Worm (Caenorhabditis elegans) whole organism, midembryonic: ENCODE measurements around the gene inx-11.

Experiments used
- T22C8.4 ChIP-seq: fragments of 200-800 bp; sonication (Bioruptor generic); IDR thresholded peaks from 2 replicates; pipeline ENCODE4 v1.3.6; 2022; ENCODE audit warnings: missing genetic modification characterization, missing compliant biosample characterization
- cog-1 ChIP-seq: sonication (generic microtip); optimal IDR thresholded peaks from 2 replicates; lab custom pipeline; 2016; ENCODE audit warnings: missing genetic modification characterization, missing compliant biosample characterization
- flt-1 ChIP-seq: fragments of 200-800 bp; sonication (Bioruptor generic); IDR thresholded peaks from 2 replicates; pipeline ENCODE4 v1.3.6; 2022; ENCODE audit warnings: missing genetic modification characterization, missing compliant biosample characterization
- klf-2 ChIP-seq: fragments of 200-800 bp; sonication (Bioruptor generic); conservative IDR thresholded peaks from 2 replicates; pipeline ENCODE4 v1.3.6; 2022; ENCODE audit warnings: missing genetic modification reagents, missing genetic modification characterization, missing compliant biosample characterization
- med-1 ChIP-seq: sonication (generic microtip); optimal IDR thresholded peaks from 2 replicates; lab custom pipeline; 2017; ENCODE audit warnings: missing genetic modification characterization, mild to moderate bottlenecking, missing compliant biosample characterization, antibody characterized with exemption, missing genetic modification reagents; ENCODE audit not compliant: insufficient read depth
- ref-1 ChIP-seq: fragments of 200-800 bp; sonication (Bioruptor generic); conservative IDR thresholded peaks from 2 replicates; pipeline ENCODE4 v1.3.6; 2022; ENCODE audit warnings: missing genetic modification reagents, missing genetic modification characterization, missing compliant biosample characterization
- tab-1 ChIP-seq: fragments of 200-800 bp; sonication (Bioruptor generic); IDR thresholded peaks from 2 replicates; pipeline ENCODE4 v1.3.6; 2022; ENCODE audit warnings: missing genetic modification characterization, missing compliant biosample characterization
- ztf-23 ChIP-seq: fragments of 200-800 bp; sonication (Bioruptor generic); IDR thresholded peaks from 2 replicates; pipeline ENCODE4 v1.3.6; 2022; ENCODE audit warnings: missing genetic modification reagents, missing genetic modification characterization, missing compliant biosample characterization
- ztf-29 ChIP-seq: fragments of 200-800 bp; sonication (Bioruptor generic); IDR thresholded peaks from 2 replicates; pipeline ENCODE4 v1.3.6; 2022; ENCODE audit warnings: missing genetic modification reagents, missing genetic modification characterization, missing compliant biosample characterization

Gene inx-11

DNA sequence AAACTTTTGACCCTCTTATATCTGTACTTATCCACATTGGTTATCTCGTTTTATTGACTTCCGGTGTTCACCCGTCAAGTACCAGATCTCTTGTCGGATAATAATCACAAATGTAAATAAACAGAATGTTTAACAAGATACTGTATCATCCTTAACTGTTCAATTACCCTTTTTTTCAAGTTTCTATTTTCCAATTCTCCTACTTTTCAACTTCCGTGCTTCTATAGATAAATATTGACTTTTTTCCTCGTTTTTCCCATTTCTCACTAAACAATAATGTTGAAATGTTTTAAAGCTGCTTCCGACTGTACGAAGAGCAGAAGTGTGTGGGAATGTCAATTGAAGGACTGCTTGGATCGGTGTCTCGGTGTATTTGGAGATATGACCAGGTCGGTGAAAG, at the start of gene inx-11:
inx-11 (plus strand) TSS at position 301 of the 400 bp plus-strand sequence.
- TF ChIP-seq T22C8.4 (GFP tag; lab: Robert Waterston, UW) (no peak), klf-2 (GFP tag; lab: Robert Waterston, UW) (no peak), tab-1 (GFP tag; lab: Robert Waterston, UW) (no peak), ztf-23 (GFP tag; lab: Robert Waterston, UW) (no peak), cog-1 (no peak), ref-1 (GFP tag; lab: Robert Waterston, UW) (no peak), med-1 (GFP tag; lab: Kevin White, UChicago) (no peak), ztf-29 (no peak), flt-1 (GFP tag; lab: Robert Waterston, UW) (no peak)

DNA sequence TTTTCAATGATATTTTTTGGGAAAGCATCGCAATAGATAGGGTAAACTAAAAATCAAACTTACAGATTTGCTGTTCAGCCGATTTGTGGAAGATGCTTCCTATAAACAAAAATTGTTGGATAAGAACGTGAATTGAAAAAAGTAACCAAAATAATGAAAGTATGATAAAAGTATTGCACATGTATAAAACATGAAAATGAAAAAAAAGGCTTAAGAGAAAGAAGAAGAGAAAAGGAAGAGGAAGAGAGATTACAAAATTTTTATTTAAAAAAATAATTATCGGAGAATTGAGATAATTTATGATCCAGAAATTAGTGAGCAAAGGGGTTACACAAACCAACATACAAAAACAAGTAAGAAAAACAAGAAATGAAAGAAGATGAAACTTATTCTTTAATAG, 45.6 kb upstream of the inx-11 start, which contains the start of gene pals-37:
pals-37 (minus strand) TSS at position 101 of the 400 bp plus-strand sequence.
- TF ChIP-seq T22C8.4 (GFP tag; lab: Robert Waterston, UW) (no peak), flt-1 (GFP tag; lab: Robert Waterston, UW) (no peak), ztf-29 (no peak), cog-1 (no peak), med-1 (GFP tag; lab: Kevin White, UChicago) (no peak), klf-2 (GFP tag; lab: Robert Waterston, UW) (no peak), ztf-23 (GFP tag; lab: Robert Waterston, UW) (no peak), ref-1 (GFP tag; lab: Robert Waterston, UW) (no peak), tab-1 (GFP tag; lab: Robert Waterston, UW) (no peak)

DNA sequence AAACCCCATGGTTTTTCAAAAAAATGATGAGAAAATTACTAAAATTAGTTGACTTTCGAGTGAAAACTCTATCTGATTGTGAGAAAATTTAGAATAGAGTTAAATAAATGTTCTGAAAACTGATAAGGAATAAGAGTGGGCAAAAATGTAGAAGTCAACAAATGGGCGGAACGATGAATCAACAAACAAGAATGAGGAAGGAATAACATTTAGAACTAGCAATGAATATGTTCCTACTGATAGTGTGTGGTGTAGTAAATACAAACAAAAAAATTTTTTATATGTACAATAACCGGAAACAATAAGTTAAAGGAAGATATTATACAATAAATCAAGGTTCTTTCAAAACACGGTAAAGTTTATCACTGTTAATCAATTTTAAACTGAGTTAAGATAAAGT, 43.3 kb upstream of the inx-11 start, which contains the start of gene pals-39:
pals-39 (minus strand) TSS at position 101 of the 400 bp plus-strand sequence.
- no peak for TF ChIP-seq flt-1 (GFP tag; lab: Robert Waterston, UW)
- TF ChIP-seq klf-2 (GFP tag; lab: Robert Waterston, UW), result no peak
- no peak for TF ChIP-seq ztf-23 (GFP tag; lab: Robert Waterston, UW)
- no peak for TF ChIP-seq cog-1
- no peak for TF ChIP-seq med-1 (GFP tag; lab: Kevin White, UChicago)
- TF ChIP-seq ztf-29, result no peak
- TF ChIP-seq ref-1 (GFP tag; lab: Robert Waterston, UW), result no peak
- no peak for TF ChIP-seq tab-1 (GFP tag; lab: Robert Waterston, UW)
- TF ChIP-seq T22C8.4 (GFP tag; lab: Robert Waterston, UW), result no peak

DNA sequence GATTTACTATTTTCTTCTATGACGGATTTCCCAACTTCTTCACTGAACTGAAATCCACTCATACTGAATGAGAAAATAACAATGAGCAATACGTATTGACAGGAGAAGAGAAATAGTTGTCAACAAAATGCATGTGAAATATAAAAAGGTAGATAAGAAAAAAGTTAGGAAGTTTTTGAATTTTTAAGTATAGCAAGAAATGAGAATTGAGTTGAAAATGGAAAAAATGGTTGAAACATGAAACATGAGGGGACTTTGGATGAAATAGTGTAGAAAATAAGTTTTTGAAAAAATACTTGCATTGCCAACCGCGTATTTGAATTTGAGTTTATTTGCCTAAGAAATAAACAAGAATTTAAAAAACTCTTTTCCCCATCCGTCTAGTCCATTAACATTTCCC, 40.1 kb upstream of the inx-11 start, which contains the start of the genes pals-38 and C54D10.9:
pals-38 (minus strand) TSS at position 101 of the 400 bp plus-strand sequence.
C54D10.9 (plus strand) TSS at position 259 of the 400 bp plus-strand sequence.
- no peak for TF ChIP-seq T22C8.4 (GFP tag; lab: Robert Waterston, UW)
- no peak for TF ChIP-seq flt-1 (GFP tag; lab: Robert Waterston, UW)
- TF ChIP-seq ref-1 (GFP tag; lab: Robert Waterston, UW), result no peak
- TF ChIP-seq ztf-29, result no peak
- TF ChIP-seq med-1 (GFP tag; lab: Kevin White, UChicago), result no peak
- no peak for TF ChIP-seq klf-2 (GFP tag; lab: Robert Waterston, UW)
- no peak for TF ChIP-seq ztf-23 (GFP tag; lab: Robert Waterston, UW)
- TF ChIP-seq cog-1, result no peak
- no peak for TF ChIP-seq tab-1 (GFP tag; lab: Robert Waterston, UW)

DNA sequence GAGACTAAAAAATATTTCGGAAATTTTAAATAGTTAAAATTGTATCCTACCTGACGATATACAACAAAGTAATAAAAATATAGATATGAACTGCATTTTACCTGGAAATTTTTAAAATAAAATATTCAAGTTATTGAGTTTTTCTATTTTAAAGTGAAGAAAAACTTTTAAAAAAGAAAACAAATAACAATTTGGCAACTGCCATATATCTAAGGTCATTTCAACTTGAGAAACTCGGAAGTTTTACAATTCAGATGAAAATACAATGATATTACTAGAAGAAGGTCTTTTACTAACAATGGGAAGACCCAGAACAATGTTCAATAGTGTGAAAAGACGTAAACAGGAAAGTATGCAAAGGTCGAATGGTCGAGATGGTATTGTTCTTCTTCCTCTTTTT, 37.1 kb upstream of the inx-11 start, which contains the start of gene C54D10.10:
C54D10.10 (minus strand) TSS at position 101 of the 400 bp plus-strand sequence.
- TF ChIP-seq klf-2 (GFP tag; lab: Robert Waterston, UW) (no peak), ref-1 (GFP tag; lab: Robert Waterston, UW) (no peak), cog-1 (no peak), ztf-23 (GFP tag; lab: Robert Waterston, UW) (no peak), ztf-29 (no peak), T22C8.4 (GFP tag; lab: Robert Waterston, UW) (no peak), flt-1 (GFP tag; lab: Robert Waterston, UW) (no peak), tab-1 (GFP tag; lab: Robert Waterston, UW) (no peak), med-1 (GFP tag; lab: Kevin White, UChicago) (no peak)

DNA sequence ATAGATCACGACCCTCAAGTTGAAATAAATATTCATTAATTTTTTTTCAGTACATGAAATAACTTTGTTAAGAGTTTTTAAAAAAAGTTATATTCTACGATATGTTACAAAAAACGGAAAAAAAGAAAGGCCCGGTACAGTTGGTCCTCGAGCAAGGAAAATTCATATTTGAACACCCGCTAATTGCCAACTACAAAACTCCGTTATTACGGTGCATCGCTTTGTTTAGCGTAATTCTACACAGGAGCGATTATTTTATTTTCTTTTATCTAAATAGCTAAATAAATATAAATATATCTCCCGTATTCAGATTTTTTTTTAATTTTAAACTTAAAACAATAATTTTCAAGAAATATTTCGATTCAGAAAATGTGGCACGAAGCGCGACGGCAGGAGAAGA, 36.6 kb upstream of the inx-11 start, which contains the start of gene F28C1.1:
F28C1.1 (plus strand) TSS at position 365 of the 400 bp plus-strand sequence.
- no peak for TF ChIP-seq klf-2 (GFP tag; lab: Robert Waterston, UW)
- no peak for TF ChIP-seq ztf-23 (GFP tag; lab: Robert Waterston, UW)

DNA sequence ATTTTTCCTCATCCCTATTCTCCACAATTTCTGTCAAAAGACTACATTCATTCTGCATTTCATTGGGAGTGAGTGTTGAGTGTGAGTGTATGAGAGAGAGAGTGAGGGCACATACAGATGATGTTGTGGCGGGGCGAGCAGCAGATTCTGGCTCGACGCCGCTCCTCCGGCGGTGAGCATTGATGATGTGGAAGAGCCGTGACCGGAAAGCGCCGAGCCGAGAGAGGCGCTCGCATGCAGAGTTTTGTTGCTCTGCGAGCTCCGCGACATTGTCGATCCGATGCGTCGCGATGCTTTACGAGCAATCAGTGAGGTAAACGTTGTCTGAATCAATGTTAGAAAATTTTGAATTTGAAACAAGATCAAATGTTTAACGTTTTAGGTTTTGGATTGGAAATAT, 31.3 kb upstream of the inx-11 start:
- no peak for TF ChIP-seq ztf-23 (GFP tag; lab: Robert Waterston, UW)
- TF ChIP-seq ztf-29, result no peak
- TF ChIP-seq klf-2 (GFP tag; lab: Robert Waterston, UW), result no peak
- TF ChIP-seq med-1 (GFP tag; lab: Kevin White, UChicago), result no peak
- no peak for TF ChIP-seq cog-1
- no peak for TF ChIP-seq ref-1 (GFP tag; lab: Robert Waterston, UW)
- no peak for TF ChIP-seq tab-1 (GFP tag; lab: Robert Waterston, UW)
- TF ChIP-seq flt-1 (GFP tag; lab: Robert Waterston, UW), result no peak
- no peak for TF ChIP-seq T22C8.4 (GFP tag; lab: Robert Waterston, UW)

DNA sequence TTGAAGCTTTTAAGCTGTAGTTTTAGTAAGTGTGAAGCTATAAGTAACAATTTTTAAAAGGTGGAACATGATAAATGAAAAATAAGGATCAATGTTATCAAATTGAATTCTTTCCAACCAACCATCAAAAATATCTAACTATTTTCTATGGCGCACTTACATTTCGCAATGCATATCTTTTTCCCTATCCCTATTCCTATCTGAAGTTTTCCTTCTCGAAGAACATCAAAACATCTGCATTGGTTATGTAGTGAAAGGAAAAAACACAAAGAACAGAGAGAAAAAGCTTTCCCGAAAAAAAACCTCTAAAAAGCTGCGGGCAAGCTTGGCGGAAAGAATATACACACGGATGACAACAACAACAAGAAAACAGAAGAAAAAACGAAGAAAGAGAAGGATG, 26.5 kb upstream of the inx-11 start:
- TF ChIP-seq ztf-23 (GFP tag; lab: Robert Waterston, UW) (no peak), flt-1 (GFP tag; lab: Robert Waterston, UW) (no peak), ref-1 (GFP tag; lab: Robert Waterston, UW) (no peak), T22C8.4 (GFP tag; lab: Robert Waterston, UW) (no peak), klf-2 (GFP tag; lab: Robert Waterston, UW) (no peak), tab-1 (GFP tag; lab: Robert Waterston, UW) (no peak), ztf-29 (no peak), cog-1 (no peak), med-1 (GFP tag; lab: Kevin White, UChicago) (no peak)

DNA sequence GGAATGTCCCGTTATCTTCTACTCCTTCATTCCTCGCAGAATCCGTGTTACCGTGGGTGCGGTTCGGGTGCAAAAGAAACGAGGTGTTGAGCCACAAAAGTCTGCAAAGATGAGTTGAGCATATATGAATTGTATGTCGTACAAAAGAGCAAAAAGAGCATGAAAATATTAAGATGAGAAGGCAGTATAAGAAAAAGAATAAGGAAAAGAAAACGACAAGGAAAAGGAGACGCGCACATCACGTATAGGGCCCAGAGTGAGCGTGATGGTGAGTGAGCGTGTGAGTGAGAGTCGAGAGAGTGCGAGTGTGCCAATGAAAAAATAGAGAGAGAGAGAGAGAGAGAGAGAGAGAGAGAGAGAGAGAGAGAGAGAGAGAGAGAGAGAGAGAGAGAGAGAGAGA, 24.1 kb upstream of the inx-11 start, which contains the start of gene egl-10:
egl-10 (minus strand) TSS at position 101 of the 400 bp plus-strand sequence.
- no peak for TF ChIP-seq ztf-29
- no peak for TF ChIP-seq med-1 (GFP tag; lab: Kevin White, UChicago)
- TF ChIP-seq T22C8.4 (GFP tag; lab: Robert Waterston, UW), result no peak
- TF ChIP-seq klf-2 (GFP tag; lab: Robert Waterston, UW), result no peak
- TF ChIP-seq ztf-23 (GFP tag; lab: Robert Waterston, UW), result no peak
- TF ChIP-seq cog-1, result no peak
- TF ChIP-seq tab-1 (GFP tag; lab: Robert Waterston, UW), result no peak
- no peak for TF ChIP-seq ref-1 (GFP tag; lab: Robert Waterston, UW)
- no peak for TF ChIP-seq flt-1 (GFP tag; lab: Robert Waterston, UW)
